Fruit fly (Drosophila melanogaster): ENCODE measurements around the gene CG42402.

DNA sequence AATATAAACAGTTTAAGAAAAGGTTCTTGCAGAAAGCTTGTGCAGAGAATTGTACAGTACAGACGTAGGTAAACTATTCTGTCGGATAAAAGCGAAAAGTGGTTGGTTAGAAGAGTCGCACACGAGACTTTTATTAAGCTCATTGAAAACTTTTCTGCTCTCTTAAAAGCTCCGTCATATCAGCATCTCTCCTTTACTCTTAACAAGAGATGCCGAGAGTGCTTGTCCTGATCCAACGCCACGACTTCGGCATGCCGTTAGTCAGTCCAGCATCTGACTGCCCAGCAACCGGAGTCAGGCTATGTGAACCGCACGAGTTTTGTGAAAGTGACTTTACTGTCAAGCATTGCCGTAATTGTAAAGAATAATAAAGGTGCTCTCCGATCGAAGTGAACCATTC lies at the start of gene CG42402:
- TF ChIP-seq Lpt (GFP tag; optimal IDR thresholded peaks at IDR 0.05) (no peak), CG7368 (GFP tag; optimal IDR thresholded peaks at IDR 0.05) (no peak), OdsH (GFP tag; optimal IDR thresholded peaks at IDR 0.05) (no peak), dsx (GFP tag; optimal IDR thresholded peaks at IDR 0.05; ENCODE audit: poor library complexity, severe bottlenecking) (no peak), CG3032 (tag; optimal IDR thresholded peaks at IDR 0.05) (no peak), Hr4 (GFP tag; optimal IDR thresholded peaks at IDR 0.05) (no peak), esn (GFP tag; optimal IDR thresholded peaks at IDR 0.05) (no peak), Blimp-1 (GFP tag; optimal IDR thresholded peaks at IDR 0.05) (no peak), CG6792 (GFP tag; optimal IDR thresholded peaks at IDR 0.05) (no peak), CG34406 (GFP tag; optimal IDR thresholded peaks at IDR 0.05) (no peak)

All from whole organism, prepupa.